Worm (Caenorhabditis elegans) whole organism, L4 larva: ENCODE measurements around the gene oac-14.

ENCODE experiments used
- F26F4.8 ChIP-seq: fragments of 200-800 bp; sonication (Bioruptor generic); conservative IDR thresholded peaks from 2 replicates; pipeline ENCODE4 v1.3.6; 2022; ENCODE audit warnings: missing genetic modification characterization, missing compliant biosample characterization
- F37D6.2 ChIP-seq: sonication (generic microtip); optimal IDR thresholded peaks from 2 replicates; lab custom pipeline; 2016; ENCODE audit warnings: mild to moderate bottlenecking, missing genetic modification characterization, missing compliant biosample characterization
- F49E8.2 ChIP-seq: sonication (generic microtip); optimal IDR thresholded peaks from 2 replicates; lab custom pipeline; 2016; ENCODE audit warnings: missing compliant biosample characterization, mild to moderate bottlenecking, missing genetic modification characterization, borderline replicate concordance
- Y105C5A.15 ChIP-seq: fragments of 200-800 bp; sonication (Bioruptor generic); IDR thresholded peaks from 2 replicates; pipeline ENCODE4 v1.3.6; 2022; ENCODE audit warnings: missing genetic modification characterization, missing compliant biosample characterization
- Y75B8A.6 ChIP-seq: fragments of 200-800 bp; sonication (Bioruptor generic); IDR thresholded peaks from 2 replicates; pipeline ENCODE4 v1.3.6; 2022; ENCODE audit warnings: missing genetic modification reagents, missing genetic modification characterization, missing compliant biosample characterization
- ZK546.5 ChIP-seq, 2 experiments: sonication (generic microtip); optimal IDR thresholded peaks; 2 replicates each; lab custom pipeline; 2017; ENCODE audit warnings: missing biosample characterization in 2 of 2, missing genetic modification characterization in 2 of 2
- aha-1 ChIP-seq: fragments of 150-350 bp; peaks from one replicate; lab custom pipeline; 2014; ENCODE audit warnings: missing biosample characterization, missing genetic modification characterization
- aly-2 ChIP-seq: sonication (generic microtip); optimal IDR thresholded peaks from 2 replicates; lab custom pipeline; 2018; ENCODE audit warnings: missing biosample characterization, missing genetic modification characterization
- ama-1 ChIP-seq: fragments of 150-350 bp; optimal IDR thresholded peaks from 2 replicates; lab custom pipeline; 2014; ENCODE audit warnings: inconsistent platforms, mixed read lengths
- attf-4 ChIP-seq: sonication (generic microtip); optimal IDR thresholded peaks from 3 replicates; lab custom pipeline; 2017; ENCODE audit warnings: missing biosample characterization, missing genetic modification characterization
- ceh-20 ChIP-seq: fragments of 200-800 bp; sonication (Bioruptor generic); IDR thresholded peaks from 2 replicates; pipeline ENCODE4 v1.3.6; 2022; ENCODE audit warnings: missing genetic modification reagents, missing genetic modification characterization, missing compliant biosample characterization
- ceh-32 ChIP-seq: sonication (generic microtip); optimal IDR thresholded peaks from 2 replicates; lab custom pipeline; 2016; ENCODE audit warnings: mild to moderate bottlenecking, missing genetic modification characterization, missing compliant biosample characterization; ENCODE audit not compliant: poor library complexity
- ceh-82 ChIP-seq: sonication (generic microtip); optimal IDR thresholded peaks from 2 replicates; lab custom pipeline; 2017; ENCODE audit warnings: missing biosample characterization, missing genetic modification characterization
- daf-12 ChIP-seq: fragments of 150-350 bp; optimal IDR thresholded peaks from 2 replicates; lab custom pipeline; 2014; ENCODE audit warnings: missing biosample characterization, missing genetic modification reagents, missing genetic modification characterization
- daf-16 ChIP-seq, 3 experiments: sonication (generic microtip); optimal IDR thresholded peaks; 2 replicates each; lab custom pipeline; 2016 to 2017; ENCODE audit warnings: missing genetic modification characterization in 3 of 3, missing genetic modification reagents in 3 of 3, mild to moderate bottlenecking in 2 of 3, missing compliant biosample characterization in 2 of 3, missing biosample characterization in 1 of 3, moderate library complexity in 1 of 3
- daf-8 ChIP-seq: fragments of 200-800 bp; sonication (Bioruptor generic); IDR thresholded peaks from 2 replicates; pipeline ENCODE4 v1.3.6; 2022; ENCODE audit warnings: missing genetic modification characterization, missing compliant biosample characterization
- dmd-6 ChIP-seq: fragments of 200-800 bp; sonication (Bioruptor generic); IDR thresholded peaks from 2 replicates; pipeline ENCODE4 v1.3.6; 2022; ENCODE audit warnings: missing genetic modification reagents, missing genetic modification characterization, missing compliant biosample characterization
- dmd-8 ChIP-seq: fragments of 200-800 bp; sonication (Bioruptor generic); IDR thresholded peaks from 2 replicates; pipeline ENCODE4 v1.3.6; 2022; ENCODE audit warnings: missing genetic modification characterization, missing compliant biosample characterization
- dmd-9 ChIP-seq: fragments of 200-800 bp; sonication (Bioruptor generic); IDR thresholded peaks from 2 replicates; pipeline ENCODE4 v1.3.6; 2022; ENCODE audit warnings: missing genetic modification reagents, missing genetic modification characterization, missing compliant biosample characterization
- dpl-1 ChIP-seq: fragments of 150-350 bp; optimal IDR thresholded peaks from 2 replicates; lab custom pipeline; 2014; ENCODE audit warnings: missing biosample characterization, missing genetic modification reagents, missing genetic modification characterization
- egl-43 ChIP-seq: fragments of 200-800 bp; sonication (Bioruptor generic); IDR thresholded peaks from 2 replicates; pipeline ENCODE4 v1.3.6; 2022; ENCODE audit warnings: missing genetic modification reagents, missing genetic modification characterization, missing compliant biosample characterization
- fkh-10 ChIP-seq: fragments of 150-350 bp; optimal IDR thresholded peaks from 2 replicates; lab custom pipeline; 2014; ENCODE audit warnings: missing biosample characterization, missing genetic modification reagents, missing genetic modification characterization
- gei-8 ChIP-seq: fragments of 200-800 bp; sonication (Bioruptor generic); optimal IDR thresholded peaks from 2 replicates; lab custom pipeline; 2018; ENCODE audit warnings: mild to moderate bottlenecking, missing genetic modification characterization, missing compliant biosample characterization
- hlh-11 ChIP-seq: fragments of 200-800 bp; sonication (Bioruptor generic); optimal IDR thresholded peaks from 2 replicates; lab custom pipeline; 2018; ENCODE audit warnings: mild to moderate bottlenecking, missing genetic modification characterization, missing compliant biosample characterization
- hmg-1.1 ChIP-seq: fragments of 200-800 bp; sonication (Bioruptor generic); IDR thresholded peaks from 2 replicates; pipeline ENCODE4 v1.3.6; 2022; ENCODE audit warnings: missing genetic modification reagents, missing genetic modification characterization, missing compliant biosample characterization
- jun-1 ChIP-seq: fragments of 150-350 bp; optimal IDR thresholded peaks from 2 replicates; lab custom pipeline; 2014; ENCODE audit warnings: missing biosample characterization, missing genetic modification reagents, missing genetic modification characterization
- lim-7 ChIP-seq: fragments of 200-800 bp; sonication (Bioruptor generic); IDR thresholded peaks from 2 replicates; pipeline ENCODE4 v1.3.6; 2022; ENCODE audit warnings: missing genetic modification characterization, missing compliant biosample characterization
- lin-1 ChIP-seq: fragments of 200-800 bp; sonication (Bioruptor generic); IDR thresholded peaks from 2 replicates; pipeline ENCODE4 v1.3.6; 2022; ENCODE audit warnings: missing genetic modification reagents, missing genetic modification characterization, missing compliant biosample characterization
- lin-13 ChIP-seq: fragments of 150-350 bp; optimal IDR thresholded peaks from 2 replicates; lab custom pipeline; 2014; ENCODE audit warnings: missing biosample characterization, missing genetic modification reagents, missing genetic modification characterization
- lin-38 ChIP-seq: fragments of 200-800 bp; sonication (Bioruptor generic); IDR thresholded peaks from 2 replicates; pipeline ENCODE4 v1.3.6; 2022; ENCODE audit warnings: missing genetic modification reagents, missing genetic modification characterization, missing compliant biosample characterization
- lsy-2 ChIP-seq, 2 experiments: fragments of 150-350 bp in 1 of 2; sonication (generic microtip) in 1 of 2; optimal IDR thresholded peaks; 2 replicates each; lab custom pipeline; 2014 to 2017; ENCODE audit warnings: missing biosample characterization in 2 of 2, missing genetic modification characterization in 2 of 2
- madf-5 ChIP-seq, 2 experiments: fragments of 200-800 bp; sonication (Bioruptor generic); IDR thresholded peaks; 2 replicates each; pipeline ENCODE4 v1.3.6; 2022; ENCODE audit warnings: missing compliant biosample characterization in 2 of 2, missing genetic modification characterization in 2 of 2
- mes-2 ChIP-seq: sonication (generic microtip); optimal IDR thresholded peaks from 2 replicates; lab custom pipeline; 2016; ENCODE audit warnings: missing genotype, mild to moderate bottlenecking, missing genetic modification characterization, missing compliant biosample characterization; ENCODE audit not compliant: poor library complexity, severe bottlenecking
- mxl-2 ChIP-seq: fragments of 200-800 bp; sonication (Bioruptor generic); conservative IDR thresholded peaks from 2 replicates; pipeline ENCODE4 v1.3.6; 2022; ENCODE audit warnings: missing genetic modification reagents, missing genetic modification characterization, missing compliant biosample characterization
- mxl-3 ChIP-seq: fragments of 200-800 bp; sonication (Bioruptor generic); optimal IDR thresholded peaks from 2 replicates; lab custom pipeline; 2018; ENCODE audit warnings: mild to moderate bottlenecking, missing genetic modification characterization, missing compliant biosample characterization
- nhr-25 ChIP-seq: sonication (generic microtip); optimal IDR thresholded peaks from 2 replicates; lab custom pipeline; 2017; ENCODE audit warnings: missing genetic modification characterization, mild to moderate bottlenecking, missing compliant biosample characterization, antibody characterized with exemption, moderate library complexity, borderline replicate concordance; ENCODE audit not compliant: insufficient read depth
- nhr-48 ChIP-seq: sonication (generic microtip); optimal IDR thresholded peaks from 2 replicates; lab custom pipeline; 2016; ENCODE audit warnings: mild to moderate bottlenecking, missing genetic modification characterization, missing compliant biosample characterization
- nhr-76 ChIP-seq: fragments of 150-350 bp; optimal IDR thresholded peaks from 2 replicates; lab custom pipeline; 2014; ENCODE audit warnings: missing biosample characterization, missing genetic modification characterization
- pha-4 ChIP-seq, 2 experiments: fragments of 150-350 bp in 1 of 2; fragments of 200-800 bp in 1 of 2; sonication (Bioruptor generic) in 1 of 2; IDR thresholded peaks in 1 of 2; optimal IDR thresholded peaks in 1 of 2; 2 replicates each; pipeline versions ENCODE4 v1.3.6 to Lab custom; 2014 to 2022; ENCODE audit warnings: missing genetic modification characterization in 2 of 2, missing genetic modification reagents in 2 of 2, missing biosample characterization in 1 of 2, missing compliant biosample characterization in 1 of 2
- pqm-1 ChIP-seq: sonication (generic microtip); optimal IDR thresholded peaks from 2 replicates; lab custom pipeline; 2017; ENCODE audit warnings: missing biosample characterization, missing genetic modification characterization
- rbr-2 ChIP-seq: sonication (generic microtip); optimal IDR thresholded peaks from 2 replicates; lab custom pipeline; 2016; ENCODE audit warnings: missing genotype, missing genetic modification characterization, missing compliant biosample characterization
- saeg-2 ChIP-seq: fragments of 200-800 bp; sonication (Bioruptor generic); IDR thresholded peaks from 2 replicates; pipeline ENCODE4 v1.3.6; 2022; ENCODE audit warnings: missing genetic modification reagents, missing genetic modification characterization, missing compliant biosample characterization
- set-16 ChIP-seq: fragments of 200-800 bp; sonication (Bioruptor generic); IDR thresholded peaks from 2 replicates; pipeline ENCODE4 v1.3.6; 2022; ENCODE audit warnings: missing genetic modification reagents, missing genetic modification characterization, missing compliant biosample characterization
- skn-1 ChIP-seq: fragments of 150-350 bp; optimal IDR thresholded peaks from 2 replicates; lab custom pipeline; 2014; ENCODE audit warnings: missing biosample characterization, missing genetic modification characterization
- snpc-1.2 ChIP-seq: fragments of 200-800 bp; sonication (Bioruptor generic); IDR thresholded peaks from 2 replicates; pipeline ENCODE4 v1.3.6; 2022; ENCODE audit warnings: missing genetic modification reagents, missing genetic modification characterization, missing compliant biosample characterization
- spr-1 ChIP-seq: sonication (generic microtip); optimal IDR thresholded peaks from 2 replicates; lab custom pipeline; 2016; ENCODE audit warnings: mild to moderate bottlenecking, missing genetic modification characterization, missing compliant biosample characterization
- unc-62 ChIP-seq, 3 experiments: fragments of 150-350 bp in 1 of 3; sonication (generic microtip); optimal IDR thresholded peaks in 2 of 3; peaks in 1 of 3; 1 replicate in 1 of 3; 2 replicates in 2 of 3; lab custom pipeline; 2014 to 2017; ENCODE audit warnings: missing biosample characterization in 3 of 3, missing genetic modification characterization in 3 of 3, missing genetic modification reagents in 3 of 3, missing genotype in 1 of 3
- zag-1 ChIP-seq: fragments of 150-350 bp; optimal IDR thresholded peaks from 2 replicates; lab custom pipeline; 2014; ENCODE audit warnings: missing biosample characterization, missing genetic modification characterization
- zfp-2 ChIP-seq: sonication (generic microtip); optimal IDR thresholded peaks from 2 replicates; lab custom pipeline; 2016; ENCODE audit warnings: mild to moderate bottlenecking, missing genetic modification characterization, missing compliant biosample characterization
- ztf-7 ChIP-seq: fragments of 150-350 bp; optimal IDR thresholded peaks from 2 replicates; lab custom pipeline; 2014; ENCODE audit warnings: missing biosample characterization, missing genetic modification characterization

The oac-14 gene

DNA sequence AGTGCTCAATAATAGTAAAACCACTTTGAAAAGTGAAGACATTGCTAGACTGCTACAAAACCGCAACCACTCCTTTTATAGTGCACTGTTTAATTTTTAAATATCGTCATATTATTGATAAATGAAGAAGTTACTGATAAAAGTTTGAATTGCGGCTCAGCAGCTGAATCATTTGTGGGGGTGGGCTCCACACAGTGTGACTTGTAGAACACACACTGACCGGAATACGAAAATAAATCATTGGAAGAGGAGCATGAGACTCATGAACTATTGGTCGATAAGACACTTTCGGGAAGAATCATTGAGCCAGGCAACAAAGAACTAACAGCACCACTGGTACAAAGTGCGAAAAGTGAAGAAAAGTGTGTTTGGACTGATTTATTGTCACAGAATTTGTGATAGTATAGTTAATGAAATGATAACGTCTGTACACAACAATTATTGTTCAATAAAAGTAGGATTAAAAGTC is at the start of gene oac-14:
oac-14 (minus strand) TSS at position 51 of the 469 bp plus-strand sequence.
- no peak for TF ChIP-seq ama-1 (lab: Kevin White, UChicago)
- 0 out of 2 replicates have a peak, but pooled peaks have one; percentile 16 for TF ChIP-seq hmg-1.1 (GFP tag; lab: Robert Waterston, UW)
- no peak for TF ChIP-seq ztf-7 (tag; lab: Kevin White, UChicago)
- TF ChIP-seq lin-13: no peak
- no peak for TF ChIP-seq daf-12 (tag; lab: Kevin White, UChicago)
- no peak for TF ChIP-seq skn-1 (tag; lab: Kevin White, UChicago)
- TF ChIP-seq rbr-2 (tag; lab: Kevin White, UChicago): no peak
- no peak for TF ChIP-seq aly-2 (tag; lab: Kevin White, UChicago)
- peak; percentile 88 for TF ChIP-seq nhr-48 (tag; lab: Kevin White, UChicago)
- no peak for TF ChIP-seq lim-7 (GFP tag; lab: Robert Waterston, UW)
- TF ChIP-seq F26F4.8 (GFP tag; lab: Robert Waterston, UW): no peak
- peak in 1 of 2 experiments; percentile 81 for TF ChIP-seq daf-16 (GFP tag; optimal IDR thresholded peaks at IDR 0.05; lab: Kevin White, UChicago)
- TF ChIP-seq daf-16 (tag; optimal IDR thresholded peaks at IDR 0.05; lab: Kevin White, UChicago): peak; percentile 95
- TF ChIP-seq ceh-32 (tag; lab: Kevin White, UChicago): no peak
- no peak for TF ChIP-seq Y105C5A.15 (GFP tag; lab: Robert Waterston, UW)
- TF ChIP-seq mxl-3 (GFP tag; lab: Kevin White, UChicago): no peak
- no peak for TF ChIP-seq set-16 (GFP tag; lab: Robert Waterston, UW)
- no peak for TF ChIP-seq zag-1 (tag; lab: Kevin White, UChicago)
- TF ChIP-seq snpc-1.2 (GFP tag; lab: Robert Waterston, UW): no peak
- peak; percentile 55 for TF ChIP-seq jun-1 (tag; lab: Kevin White, UChicago)
- TF ChIP-seq zfp-2: no peak
- no peak for TF ChIP-seq dpl-1 (GFP tag; lab: Kevin White, UChicago)
- peak; percentile 95 for TF ChIP-seq dmd-6 (GFP tag; lab: Robert Waterston, UW)
- no peak for TF ChIP-seq daf-8 (GFP tag; lab: Robert Waterston, UW)
- no peak for TF ChIP-seq lin-38
- TF ChIP-seq saeg-2 (GFP tag; lab: Robert Waterston, UW): peak; percentile 17; the same call in 1 of the 2 replicates
- TF ChIP-seq mxl-2 (GFP tag; lab: Robert Waterston, UW): no peak
- TF ChIP-seq unc-62 (GFP tag; optimal IDR thresholded peaks at IDR 0.05 in 1 of 2; lab: Kevin White, UChicago): no peak
- no peak for TF ChIP-seq unc-62 (tag; optimal IDR thresholded peaks at IDR 0.05; lab: Kevin White, UChicago)
- peak; percentile 21 for TF ChIP-seq spr-1 (tag; lab: Kevin White, UChicago)
- no peak for TF ChIP-seq F37D6.2 (tag; lab: Kevin White, UChicago)
- no peak for TF ChIP-seq egl-43 (GFP tag; lab: Robert Waterston, UW)
- no peak for TF ChIP-seq dmd-9 (GFP tag; lab: Robert Waterston, UW)
- peak; percentile 54 for TF ChIP-seq mes-2
- no peak for TF ChIP-seq dmd-8 (GFP tag; lab: Robert Waterston, UW)
- peak; percentile 82 for TF ChIP-seq ceh-20 (GFP tag; lab: Robert Waterston, UW)
- peak in 1 of 2 experiments; percentile 38 for TF ChIP-seq lsy-2 (tag; optimal IDR thresholded peaks at IDR 0.05; lab: Kevin White, UChicago)
- peak; percentile 81 for TF ChIP-seq pqm-1
- TF ChIP-seq madf-5 (GFP tag; IDR thresholded peaks at IDR 0.05; lab: Robert Waterston, UW): no peak
- TF ChIP-seq nhr-25 (tag; lab: Kevin White, UChicago): no peak
- no peak for TF ChIP-seq gei-8 (GFP tag; lab: Kevin White, UChicago)
- TF ChIP-seq aha-1: peak; percentile 31
- TF ChIP-seq hlh-11 (tag; lab: Kevin White, UChicago): peak; percentile 95
- TF ChIP-seq F49E8.2 (tag; lab: Kevin White, UChicago): no peak
- no peak for TF ChIP-seq ZK546.5 (tag; optimal IDR thresholded peaks at IDR 0.05; lab: Kevin White, UChicago)
- no peak for TF ChIP-seq nhr-76 (tag; lab: Kevin White, UChicago)
- peak; percentile 37; the same call in 1 of the 2 replicates for TF ChIP-seq pha-4 (GFP tag; IDR thresholded peaks at IDR 0.05; lab: Robert Waterston, UW)
- TF ChIP-seq pha-4 (tag; optimal IDR thresholded peaks at IDR 0.05; lab: Kevin White, UChicago): no peak
- TF ChIP-seq lin-1 (GFP tag; lab: Robert Waterston, UW): peak; percentile 70
- no peak for TF ChIP-seq Y75B8A.6 (GFP tag; lab: Robert Waterston, UW)
- no peak for TF ChIP-seq fkh-10 (GFP tag; lab: Kevin White, UChicago)
- no peak for TF ChIP-seq attf-4 (tag; lab: Kevin White, UChicago)
- no peak for TF ChIP-seq ceh-82 (tag; lab: Kevin White, UChicago)
